Worm (Caenorhabditis elegans): Measurements from ENCODE around the gene C07A9.12.

- TF ChIP-seq elt-3 (tag; optimal IDR thresholded peaks at IDR 0.05): no peak
- no peak for TF ChIP-seq lsy-2 (tag; optimal IDR thresholded peaks at IDR 0.05)
- TF ChIP-seq fos-1 (tag; optimal IDR thresholded peaks at IDR 0.05): no peak
- no peak for TF ChIP-seq ztf-11 (tag; optimal IDR thresholded peaks at IDR 0.05)
- no peak for TF ChIP-seq unc-62 (GFP tag; optimal IDR thresholded peaks at IDR 0.05)
- TF ChIP-seq nhr-10 (tag; optimal IDR thresholded peaks at IDR 0.05): no peak
- TF ChIP-seq unc-55 (GFP tag; optimal IDR thresholded peaks at IDR 0.05): no peak
These were observed 32.9 kb downstream of the C07A9.12 start, which contains the start of gene set-3 for ce11 chrIII:9694474-9694873.
